Worm (Caenorhabditis elegans): Measurements from ENCODE around the gene hum-10.

The hum-10 gene

ce11 chrX:4811242-4811641 lies 29.1 kb upstream of the hum-10 start, which contains the start of gene ztf-16:
Gene ztf-16 (minus strand): TSS chrX:4811540.
- TF ChIP-seq attf-4 (tag; optimal IDR thresholded peaks at IDR 0.05) (no peak), Y48G9A.11 (GFP tag; IDR thresholded peaks at IDR 0.05) (no peak), aha-1 (tag) (no peak), dmd-9 (GFP tag; IDR thresholded peaks at IDR 0.05) (no peak), unc-62 (GFP tag; optimal IDR thresholded peaks at IDR 0.05 in 1 of 2) (peak in 1 of 2 experiments; percentile 90), unc-62 (tag; optimal IDR thresholded peaks at IDR 0.05) (no peak)

DNA sequence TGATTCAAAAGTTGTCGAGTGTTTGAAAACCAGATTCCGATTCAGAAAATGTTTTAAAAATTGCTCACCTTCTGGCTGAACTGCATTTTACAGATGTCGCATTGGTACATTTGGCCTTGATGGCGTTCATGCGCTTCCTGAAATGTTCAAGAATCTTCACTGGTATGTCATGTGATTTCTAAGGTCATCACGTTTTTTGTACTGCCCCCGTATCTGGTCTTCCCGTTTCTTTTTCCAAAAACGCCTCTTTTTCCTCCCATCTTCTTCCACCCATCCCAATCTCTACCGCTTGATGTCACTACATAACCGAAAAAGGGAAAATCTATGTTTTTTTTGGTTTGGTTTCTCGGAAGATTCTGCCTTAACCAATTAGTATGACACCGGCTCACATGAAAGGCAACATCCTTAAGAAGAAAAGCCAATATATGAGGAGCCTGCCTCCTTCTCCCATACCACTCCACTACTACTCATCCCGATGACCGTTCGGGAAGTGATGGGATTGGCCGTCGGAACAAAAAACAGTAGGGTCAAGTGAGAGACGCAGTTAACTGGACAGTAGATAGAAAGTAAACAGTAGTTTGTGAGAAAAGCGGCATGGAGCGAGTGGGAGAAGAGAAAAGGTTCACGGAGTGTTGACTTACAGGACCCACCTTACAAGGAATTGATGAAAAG lies 27.8 kb upstream of the hum-10 start:
- no peak for TF ChIP-seq lin-13 (GFP tag; optimal IDR thresholded peaks at IDR 0.05)
- TF ChIP-seq unc-62 (GFP tag; optimal IDR thresholded peaks at IDR 0.05 in 1 of 2), result peak in 1 of 2 experiments; percentile 75
- no peak for TF ChIP-seq unc-62 (tag; optimal IDR thresholded peaks at IDR 0.05)
- TF ChIP-seq F37D6.2 (tag; optimal IDR thresholded peaks at IDR 0.05), result no peak
- peak; percentile 49 for TF ChIP-seq nhr-25 (tag; optimal IDR thresholded peaks at IDR 0.05; ENCODE audit: borderline replicate concordance, insufficient read depth)
- TF ChIP-seq gei-8 (GFP tag; optimal IDR thresholded peaks at IDR 0.05), result no peak
- TF ChIP-seq hlh-11 (tag; optimal IDR thresholded peaks at IDR 0.05), result peak; percentile 27
- peak; percentile 92 for TF ChIP-seq aha-1 (tag)
- TF ChIP-seq nhr-28 (tag; optimal IDR thresholded peaks at IDR 0.05), result peak; percentile 15
- no peak for TF ChIP-seq jun-1 (tag; optimal IDR thresholded peaks at IDR 0.05)
- TF ChIP-seq ama-1 (optimal IDR thresholded peaks at IDR 0.05), result no peak
- no peak for TF ChIP-seq unc-39 (tag; optimal IDR thresholded peaks at IDR 0.05)
- TF ChIP-seq nhr-111 (GFP tag; optimal IDR thresholded peaks at IDR 0.05), result no peak
- TF ChIP-seq hlh-30 (tag; optimal IDR thresholded peaks at IDR 0.05; ENCODE audit: insufficient read depth), result peak; percentile 57
- no peak for TF ChIP-seq mxl-2 (GFP tag; conservative IDR thresholded peaks at IDR 0.05)
- TF ChIP-seq zip-2 (tag; optimal IDR thresholded peaks at IDR 0.05), result no peak
- TF ChIP-seq lin-29 (GFP tag; IDR thresholded peaks at IDR 0.05), result no peak
- TF ChIP-seq ceh-28 (tag; optimal IDR thresholded peaks at IDR 0.05), result no peak
- TF ChIP-seq php-3 (GFP tag; IDR thresholded peaks at IDR 0.05), result no peak
- no peak for TF ChIP-seq ctbp-1 (GFP tag; IDR thresholded peaks at IDR 0.05)
- TF ChIP-seq D1046.2 (GFP tag; IDR thresholded peaks at IDR 0.05), result no peak

ce11 chrX:4809189-4809588 lies 27.1 kb upstream of the hum-10 start:
- TF ChIP-seq hlh-11 (tag; optimal IDR thresholded peaks at IDR 0.05) (no peak), ces-1 (GFP tag; optimal IDR thresholded peaks at IDR 0.05) (no peak), egl-43 (GFP tag; IDR thresholded peaks at IDR 0.05) (no peak), mxl-2 (GFP tag; conservative IDR thresholded peaks at IDR 0.05) (no peak), aha-1 (tag) (peak; percentile 89)

- TF ChIP-seq dmd-6 (GFP tag; IDR thresholded peaks at IDR 0.05), result no peak
- peak; percentile 8 for TF ChIP-seq mep-1 (tag; optimal IDR thresholded peaks at IDR 0.05)
- peak in 1 of 2 experiments; percentile 99 for TF ChIP-seq unc-62 (GFP tag; optimal IDR thresholded peaks at IDR 0.05 in 1 of 2)
- no peak for TF ChIP-seq unc-62 (tag; optimal IDR thresholded peaks at IDR 0.05)
- TF ChIP-seq hlh-30 (tag; optimal IDR thresholded peaks at IDR 0.05; ENCODE audit: insufficient read depth), result peak; percentile 3
- TF ChIP-seq mdl-1 (tag; optimal IDR thresholded peaks at IDR 0.05), result no peak
Observed at ce11 chrX:4808737-4809136, 26.6 kb upstream of the hum-10 start.

DNA sequence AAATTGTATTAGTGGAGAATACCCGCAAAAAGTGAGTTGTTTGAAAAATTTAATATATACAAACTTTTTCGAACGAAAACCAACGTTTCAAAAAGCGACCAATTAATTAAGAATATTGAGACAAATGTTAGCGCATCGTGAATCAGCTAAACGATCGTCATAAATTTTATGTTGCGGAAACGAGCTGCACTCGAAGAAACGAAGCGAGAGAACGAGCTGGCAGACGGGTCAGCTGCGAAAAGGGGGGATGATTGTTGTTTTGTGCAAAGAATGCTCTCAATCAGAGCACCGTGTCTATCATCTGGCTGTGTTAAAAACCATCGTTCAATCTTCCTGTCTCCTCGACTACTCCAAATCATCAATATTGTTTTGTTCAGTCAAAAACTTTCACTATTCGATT lies 21.8 kb upstream of the hum-10 start:
- TF ChIP-seq daf-16 (GFP tag; optimal IDR thresholded peaks at IDR 0.05) (peak in 1 of 2 experiments; percentile 11), daf-16 (tag; optimal IDR thresholded peaks at IDR 0.05) (no peak), dpl-1 (GFP tag; optimal IDR thresholded peaks at IDR 0.05) (no peak), set-16 (GFP tag; IDR thresholded peaks at IDR 0.05) (no peak), unc-62 (GFP tag; optimal IDR thresholded peaks at IDR 0.05 in 1 of 2) (peak in 1 of 2 experiments; percentile 92), unc-62 (tag; optimal IDR thresholded peaks at IDR 0.05) (no peak)

Data from whole organism, L4 larva.